Worm (Caenorhabditis elegans): Measurements from ENCODE around the gene pitr-2.

The pitr-2 gene

DNA sequence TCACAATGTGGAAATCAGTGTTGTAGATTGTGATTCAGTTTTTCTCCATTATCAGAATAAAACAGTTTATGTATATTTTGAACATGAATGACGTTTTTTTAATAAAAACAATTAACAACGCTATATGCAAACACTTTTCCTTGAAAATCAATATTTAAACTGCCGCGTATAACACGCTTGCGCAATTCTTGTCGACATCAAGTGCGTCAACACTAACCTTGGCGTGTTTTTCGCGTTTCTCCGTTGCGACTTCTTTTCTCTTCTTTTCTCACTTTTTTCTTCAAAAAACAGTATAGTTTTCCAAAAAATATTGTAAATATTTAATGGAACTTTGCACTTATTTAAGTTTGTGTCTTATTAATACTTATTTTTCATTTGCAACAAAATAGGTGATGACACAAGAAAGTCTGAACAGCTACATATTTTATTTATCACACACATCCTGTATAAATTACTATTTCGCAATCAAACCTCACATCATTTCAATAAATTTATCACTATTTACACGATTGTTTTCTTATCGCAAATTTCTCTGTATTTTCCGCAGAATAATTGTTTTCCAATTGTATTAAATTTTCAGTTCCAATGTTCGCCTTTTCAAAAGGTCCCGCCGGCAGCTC, 37.8 kb upstream of the pitr-2 start, which contains the start of gene spas-1 (continued):
- TF ChIP-seq egl-27 (tag; optimal IDR thresholded peaks at IDR 0.05) (peak; percentile 74), unc-39 (tag; optimal IDR thresholded peaks at IDR 0.05) (no peak), nhr-6 (tag; optimal IDR thresholded peaks at IDR 0.05) (peak; percentile 81), dmd-4 (tag; optimal IDR thresholded peaks at IDR 0.05) (no peak), nhr-23 (tag; optimal IDR thresholded peaks at IDR 0.05) (no peak), C34F6.9 (tag; optimal IDR thresholded peaks at IDR 0.05) (peak; percentile 96), mab-5 (tag; optimal IDR thresholded peaks at IDR 0.05) (peak; percentile 86), peb-1 (tag; optimal IDR thresholded peaks at IDR 0.05) (no peak), ama-1 (optimal IDR thresholded peaks at IDR 0.05) (no peak), R02D3.7 (tag; optimal IDR thresholded peaks at IDR 0.05) (peak; percentile 55), ztf-1 (GFP tag; conservative IDR thresholded peaks at IDR 0.05) (no peak), fos-1 (tag; optimal IDR thresholded peaks at IDR 0.05) (peak; percentile 57), mdl-1 (tag; optimal IDR thresholded peaks at IDR 0.05) (no peak), skn-1 (tag; optimal IDR thresholded peaks at IDR 0.05) (peak; percentile 7), elt-3 (tag; optimal IDR thresholded peaks at IDR 0.05) (no peak), nhr-237 (tag; optimal IDR thresholded peaks at IDR 0.05) (no peak), lsy-2 (tag; optimal IDR thresholded peaks at IDR 0.05) (peak; percentile 81 to 94), nhr-12 (tag; optimal IDR thresholded peaks at IDR 0.05) (no peak), alr-1 (tag; optimal IDR thresholded peaks at IDR 0.05) (no peak), ceh-16 (tag; optimal IDR thresholded peaks at IDR 0.05) (peak; percentile 76), F13H6.1 (tag; optimal IDR thresholded peaks at IDR 0.05) (peak; percentile 88), crh-2 (tag; optimal IDR thresholded peaks at IDR 0.05) (peak; percentile 92), aly-2 (tag; optimal IDR thresholded peaks at IDR 0.05) (no peak)

ce11 chrV:9173789-9174188, 36.3 kb upstream of the pitr-2 start, which contains the start of gene pqn-16:
pqn-16 (plus strand) TSS chrV:9174089.
- TF ChIP-seq sem-4 (tag; optimal IDR thresholded peaks at IDR 0.05) (no peak), zag-1 (tag; optimal IDR thresholded peaks at IDR 0.05) (no peak), sma-9 (GFP tag; optimal IDR thresholded peaks at IDR 0.05) (no peak), sma-9 (tag; optimal IDR thresholded peaks at IDR 0.05) (no peak), nhr-23 (tag; optimal IDR thresholded peaks at IDR 0.05) (no peak), snpc-4 (tag; optimal IDR thresholded peaks at IDR 0.05) (no peak), lin-11 (tag; optimal IDR thresholded peaks at IDR 0.05) (no peak), lsy-2 (tag; optimal IDR thresholded peaks at IDR 0.05) (no peak), ztf-11 (tag; optimal IDR thresholded peaks at IDR 0.05) (no peak), unc-55 (GFP tag; optimal IDR thresholded peaks at IDR 0.05) (no peak), mbf-1 (tag; optimal IDR thresholded peaks at IDR 0.05) (no peak), elt-3 (tag; optimal IDR thresholded peaks at IDR 0.05) (no peak), nhr-12 (tag; optimal IDR thresholded peaks at IDR 0.05) (no peak), nhr-237 (tag; optimal IDR thresholded peaks at IDR 0.05) (no peak), egl-27 (tag; optimal IDR thresholded peaks at IDR 0.05) (no peak), unc-39 (tag; optimal IDR thresholded peaks at IDR 0.05) (no peak), skn-1 (tag; optimal IDR thresholded peaks at IDR 0.05) (no peak), lin-13 (GFP tag; optimal IDR thresholded peaks at IDR 0.05) (no peak), Y55F3AM.14 (GFP tag; optimal IDR thresholded peaks at IDR 0.05) (no peak)

DNA sequence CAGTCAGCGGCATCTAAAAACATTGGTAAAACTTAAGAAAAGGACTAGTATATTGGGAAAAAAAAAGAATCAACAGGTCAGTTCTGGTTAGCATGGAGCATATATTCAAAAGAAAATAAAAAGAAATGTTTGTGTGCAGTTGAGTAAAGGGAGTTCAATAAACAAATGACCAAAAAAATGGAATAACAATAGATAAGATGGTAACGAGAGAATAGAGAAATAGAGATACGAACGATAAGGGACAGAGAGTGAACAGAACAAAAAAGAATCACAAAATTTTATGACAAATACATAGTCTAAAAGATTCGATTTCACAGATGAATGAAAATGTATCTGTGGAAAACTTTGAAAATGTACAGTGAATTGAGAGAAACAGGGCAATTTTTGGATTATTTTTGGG, 35.5 kb upstream of the pitr-2 start, which contains the start of gene gad-3:
gad-3 (minus strand) TSS at position 17 of the 400 bp plus-strand sequence.
- TF ChIP-seq egl-27 (tag; optimal IDR thresholded peaks at IDR 0.05) (no peak), fos-1 (tag; optimal IDR thresholded peaks at IDR 0.05) (peak; percentile 44)

- TF ChIP-seq sma-3 (GFP tag; optimal IDR thresholded peaks at IDR 0.05) (no peak), unc-62 (GFP tag; optimal IDR thresholded peaks at IDR 0.05) (no peak), nhr-25 (tag; optimal IDR thresholded peaks at IDR 0.05) (no peak), fos-1 (tag; optimal IDR thresholded peaks at IDR 0.05) (no peak), ztf-4 (tag; optimal IDR thresholded peaks at IDR 0.05) (no peak), crh-2 (tag; optimal IDR thresholded peaks at IDR 0.05) (no peak), ceh-16 (tag; optimal IDR thresholded peaks at IDR 0.05) (no peak), nhr-10 (tag; optimal IDR thresholded peaks at IDR 0.05) (no peak), unc-55 (GFP tag; optimal IDR thresholded peaks at IDR 0.05) (no peak), gmeb-1 (tag; optimal IDR thresholded peaks at IDR 0.05) (no peak), ztf-1 (GFP tag; conservative IDR thresholded peaks at IDR 0.05) (no peak), R02D3.7 (tag; optimal IDR thresholded peaks at IDR 0.05) (no peak), ztf-11 (tag; optimal IDR thresholded peaks at IDR 0.05) (no peak), mbf-1 (tag; optimal IDR thresholded peaks at IDR 0.05) (no peak), nhr-11 (tag; optimal IDR thresholded peaks at IDR 0.05) (no peak), nhr-6 (tag; optimal IDR thresholded peaks at IDR 0.05) (no peak), elt-3 (tag; optimal IDR thresholded peaks at IDR 0.05) (no peak), snpc-4 (tag; optimal IDR thresholded peaks at IDR 0.05) (no peak), Y55F3AM.14 (GFP tag; optimal IDR thresholded peaks at IDR 0.05) (no peak), zag-1 (tag; optimal IDR thresholded peaks at IDR 0.05) (no peak)
These were observed 30.6 kb upstream of the pitr-2 start, which contains the start of gene B0222.11 for ce11 chrV:9168089-9168488. B0222.11 (minus strand) TSS chrV:9168189.

Data from whole organism, L2 larva.